Worm (Caenorhabditis elegans): ENCODE measurements around the gene F29B9.1.
"Not testable (repeated sequence)": the region's sequence is repeated elsewhere in the genome, so short reads cannot be mapped to it uniquely, and the experiment has no call there.

F29B9.1 gene

ce11 chrIV:4715785-4716184, 50.6 kb downstream of the F29B9.1 start, which contains the start of gene miro-1:
Gene miro-1, minus strand, starts transcription at chrIV:4715807.
- not testable (repeated sequence) for TF ChIP-seq pha-2, pqm-1, pros-1 (tag; optimal IDR thresholded peaks at IDR 0.05)
